Fruit fly (Drosophila melanogaster) S2 (cell line): ENCODE measurements around the gene Pitslre.
A peak's percentile ranks its signal among the peaks of the same experiment; 100 is the strongest.

ENCODE experiments used
- CG8478 ChIP-seq: fragments of >200 bp; optimal IDR thresholded peaks from 2 replicates; lab custom pipeline; 2018
- CTCF ChIP-seq, 2 experiments: fragments of >200 bp; optimal IDR thresholded peaks; 2 replicates each; lab custom pipeline; 2018

The Pitslre gene

DNA sequence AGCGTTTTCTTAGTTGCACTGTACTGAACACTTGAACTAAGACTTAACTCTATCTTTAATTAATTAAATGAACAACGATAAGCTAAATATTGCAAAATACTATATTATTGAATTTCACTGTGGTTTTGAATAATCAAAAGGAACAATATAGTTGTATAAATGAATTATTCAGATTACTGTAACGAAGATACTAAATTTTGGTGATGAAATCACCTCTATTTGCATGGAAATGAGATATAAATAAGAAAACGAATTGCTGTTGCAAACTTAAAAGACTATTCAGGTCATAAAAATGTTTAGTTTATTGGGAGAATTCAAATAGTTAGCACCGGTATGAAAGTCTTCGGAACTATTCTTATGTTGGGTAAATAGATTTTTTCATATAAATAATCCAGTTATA is 12.7 kb upstream of the Pitslre start, which contains the start of gene CG43251:
Gene CG43251, plus strand, starts transcription at position 301 of the 400 bp plus-strand sequence.
- TF ChIP-seq CG8478 (lab: Kevin White, UChicago) (no peak), CTCF (optimal IDR thresholded peaks at IDR 0.05; lab: Kevin White, UChicago) (no peak)

DNA sequence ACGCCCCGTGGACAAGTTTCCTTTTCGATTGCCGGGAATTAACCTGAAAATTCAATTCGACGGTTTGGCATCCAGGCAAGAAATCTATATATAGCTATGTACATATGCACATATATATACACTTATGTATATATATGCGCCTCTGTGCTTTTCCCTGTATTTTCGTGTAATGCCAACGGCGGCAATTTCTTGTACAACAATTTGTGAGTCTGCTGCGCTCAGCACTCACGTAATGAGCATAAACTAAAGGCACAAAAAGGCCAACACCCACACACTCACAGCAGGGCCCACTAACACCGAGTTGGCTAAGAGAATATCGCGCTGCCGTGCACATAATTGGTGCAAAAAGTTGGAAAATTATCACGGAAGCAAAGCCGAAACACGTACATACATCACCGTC is 9.8 kb upstream of the Pitslre start:
- no peak for TF ChIP-seq CG8478 (lab: Kevin White, UChicago)
- TF ChIP-seq CTCF (optimal IDR thresholded peaks at IDR 0.05; lab: Kevin White, UChicago) = no peak

DNA sequence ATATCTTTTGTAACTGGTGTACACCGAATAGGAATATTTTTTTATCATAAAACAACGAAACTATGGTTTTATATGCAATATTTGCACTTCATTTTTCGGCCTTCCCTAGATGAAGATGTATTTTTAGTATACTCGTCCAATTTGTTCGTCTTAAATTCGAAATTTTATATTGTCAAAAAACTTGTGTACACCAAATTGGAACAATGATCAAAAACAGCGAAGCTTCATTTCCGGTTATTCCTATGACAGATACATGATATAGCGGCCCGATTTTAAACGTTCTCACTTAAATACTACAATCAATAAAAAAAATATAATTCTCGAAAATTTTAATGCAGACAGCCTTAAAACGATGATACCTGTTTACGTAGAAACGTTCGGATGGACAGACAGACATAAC is 4.1 kb upstream of the Pitslre start:
- no peak for TF ChIP-seq CG8478 (lab: Kevin White, UChicago)

DNA sequence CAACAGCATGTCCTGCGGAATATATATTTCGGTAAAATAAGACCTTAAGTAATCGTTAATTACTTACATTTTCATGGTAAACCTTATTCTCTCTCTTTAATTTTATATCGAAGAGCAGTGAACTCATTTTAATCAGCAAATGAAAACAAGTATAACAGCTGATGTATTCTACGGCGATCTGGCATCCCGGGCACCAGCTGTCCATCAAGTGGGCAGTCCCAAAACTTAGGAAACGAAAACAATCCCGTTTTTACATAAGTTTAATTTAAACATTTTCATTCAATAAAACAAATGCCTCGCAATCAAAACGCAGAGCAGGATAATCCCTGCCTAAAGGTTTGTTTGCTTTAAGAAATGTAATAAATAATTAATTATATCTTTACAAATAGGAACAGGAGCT is 2.0 kb upstream of the Pitslre start, which contains the start of the genes CG4074 and CG4186:
Gene CG4074, minus strand, starts transcription at position 151 of the 400 bp plus-strand sequence.
Gene CG4186, plus strand, starts transcription at position 237 of the 400 bp plus-strand sequence.
- no peak for TF ChIP-seq CG8478 (lab: Kevin White, UChicago)
- peak in 1 of 2 experiments; percentile 9 for TF ChIP-seq CTCF (optimal IDR thresholded peaks at IDR 0.05; lab: Kevin White, UChicago)

DNA sequence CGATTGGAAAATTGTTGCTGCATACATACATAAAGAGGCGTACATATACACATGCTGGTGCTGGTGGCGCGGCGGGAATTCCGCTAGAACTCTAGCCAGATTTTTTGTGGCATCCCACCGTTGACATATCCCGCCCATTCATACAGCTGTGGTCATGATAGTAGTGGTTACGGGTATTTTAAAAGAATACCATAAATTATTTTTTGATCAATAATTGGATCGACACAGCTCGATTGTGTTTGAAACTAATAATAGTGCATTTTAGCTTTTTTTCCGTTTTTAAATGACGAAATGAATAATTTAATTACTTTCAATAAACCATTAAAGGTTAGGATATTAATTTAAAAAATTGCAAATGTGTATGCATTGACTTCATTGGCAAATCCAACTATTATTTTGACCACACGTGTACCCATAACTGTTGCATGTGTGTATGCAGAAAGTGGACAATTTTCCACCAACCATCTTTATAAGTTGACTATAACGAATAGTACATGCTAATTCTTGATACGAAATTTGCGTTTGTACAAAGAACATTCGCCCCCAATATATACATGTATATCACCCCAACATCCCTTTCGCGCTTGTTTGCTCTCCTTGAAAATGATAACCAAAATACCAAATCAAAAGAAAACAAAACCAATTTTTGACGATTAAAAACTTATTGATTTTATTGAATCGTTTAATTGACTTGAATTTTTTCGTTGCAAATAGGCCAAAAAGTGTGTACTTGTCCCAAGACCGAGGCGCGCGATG is 741 bp downstream of the Pitslre start:
- TF ChIP-seq CTCF (optimal IDR thresholded peaks at IDR 0.05; lab: Kevin White, UChicago) (no peak), CG8478 (lab: Kevin White, UChicago) (no peak)

DNA sequence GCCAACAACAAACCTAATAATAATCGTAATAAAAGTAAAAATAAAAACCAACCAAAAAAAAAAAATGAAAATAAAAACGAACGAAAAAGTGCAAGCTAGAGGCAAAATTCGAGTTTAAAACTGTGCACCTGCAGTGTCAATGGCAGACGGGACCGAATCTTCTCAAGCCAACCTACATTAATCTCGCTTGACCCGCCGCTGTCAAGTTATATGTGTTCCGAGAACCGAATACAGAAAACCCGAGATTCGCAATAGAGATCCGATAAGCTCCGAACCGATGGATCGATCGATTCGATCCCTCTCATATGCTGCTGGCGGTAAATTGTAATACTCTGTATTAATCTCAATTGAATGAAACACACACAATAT is 1.3 kb downstream of the Pitslre start:
- TF ChIP-seq CG8478 (lab: Kevin White, UChicago) (no peak), CTCF (optimal IDR thresholded peaks at IDR 0.05; lab: Kevin White, UChicago) (no peak)

DNA sequence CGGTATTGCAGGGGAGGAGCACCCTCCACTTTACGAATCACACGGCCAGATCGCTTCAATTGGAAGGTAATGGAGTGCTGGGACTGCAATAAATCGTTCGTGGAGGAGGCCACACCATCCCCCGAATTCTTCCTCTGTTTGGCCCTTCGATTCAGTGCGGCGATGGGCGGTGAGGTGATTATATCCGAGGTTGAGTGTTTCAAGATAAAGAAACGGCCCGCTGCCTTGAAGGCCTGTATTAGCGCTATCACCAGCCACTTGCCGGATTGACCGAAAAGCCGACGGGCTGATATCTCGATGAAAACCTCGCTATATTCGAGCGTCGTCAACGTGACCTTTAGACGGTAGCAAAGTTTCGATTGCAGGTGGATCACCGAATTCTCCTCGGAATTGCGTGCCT is 6.2 kb downstream of the Pitslre start:
- no peak for TF ChIP-seq CG8478 (lab: Kevin White, UChicago)
- TF ChIP-seq CTCF (optimal IDR thresholded peaks at IDR 0.05; lab: Kevin White, UChicago) = no peak

DNA sequence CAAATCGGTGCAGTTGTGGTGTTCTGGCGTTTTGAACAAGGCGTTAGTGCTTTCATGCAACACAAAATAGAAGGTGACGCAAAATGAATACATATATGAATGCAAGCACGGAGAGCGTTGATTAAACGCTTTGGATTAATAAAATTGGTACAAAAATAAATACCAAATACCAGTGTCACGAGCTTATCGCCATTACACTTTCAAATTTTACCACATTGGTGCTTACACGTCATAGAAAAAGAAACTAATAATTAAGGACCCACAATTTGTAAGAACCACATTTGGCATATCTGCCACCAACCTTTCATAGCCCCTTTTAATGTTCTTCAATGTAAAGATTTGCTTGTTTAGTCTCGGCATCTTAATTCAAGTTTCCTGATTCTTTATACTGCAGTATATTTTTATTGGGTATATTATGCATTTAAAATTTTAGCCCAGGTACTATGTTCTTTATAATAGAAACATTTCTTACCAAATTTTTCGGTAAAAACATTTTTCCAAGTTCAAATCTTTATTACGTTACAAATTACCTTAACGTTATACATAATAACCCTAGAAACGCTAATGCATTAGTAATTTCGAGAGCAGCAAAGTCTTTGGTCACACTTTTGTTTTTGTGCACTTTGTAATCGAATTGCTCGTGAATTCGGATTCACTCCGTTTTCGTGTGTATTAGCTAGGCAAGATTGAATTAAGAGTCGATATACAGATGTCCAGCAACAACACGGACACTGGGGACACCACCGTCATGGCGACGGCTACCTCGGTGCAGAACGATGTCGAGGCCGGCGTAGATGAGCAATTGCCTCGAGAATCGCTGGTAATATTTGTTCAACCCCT is 7.1 kb downstream of the Pitslre start, which contains the start of the genes Pex16 and Pex14:
Gene Pex16, minus strand, starts transcription at position 41 of the 840 bp plus-strand sequence.
Gene Pex14, plus strand, starts transcription at position 576 of the 840 bp plus-strand sequence.
- no peak for TF ChIP-seq CTCF (optimal IDR thresholded peaks at IDR 0.05; lab: Kevin White, UChicago)

DNA sequence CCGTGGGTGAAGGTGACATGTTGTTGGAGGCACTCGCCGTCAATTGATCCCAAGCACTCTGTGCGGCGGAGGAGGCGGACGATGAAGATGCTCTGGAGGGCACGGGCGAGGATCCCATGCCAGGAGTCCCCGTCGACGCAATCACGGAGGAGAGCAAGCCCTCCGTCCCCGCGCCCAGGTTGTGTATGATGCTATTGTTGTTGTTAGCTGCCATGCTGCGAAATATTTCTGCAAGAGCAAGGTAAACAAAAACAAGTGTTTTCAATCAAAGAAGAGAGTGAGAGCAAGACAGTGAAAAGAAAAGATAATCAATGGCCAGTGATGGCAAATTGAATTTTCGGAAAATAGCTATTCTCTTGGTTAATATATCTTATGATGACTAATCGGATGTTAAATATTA is 13.1 kb downstream of the Pitslre start:
- TF ChIP-seq CTCF (optimal IDR thresholded peaks at IDR 0.05; lab: Kevin White, UChicago) (no peak), CG8478 (lab: Kevin White, UChicago) (no peak)

DNA sequence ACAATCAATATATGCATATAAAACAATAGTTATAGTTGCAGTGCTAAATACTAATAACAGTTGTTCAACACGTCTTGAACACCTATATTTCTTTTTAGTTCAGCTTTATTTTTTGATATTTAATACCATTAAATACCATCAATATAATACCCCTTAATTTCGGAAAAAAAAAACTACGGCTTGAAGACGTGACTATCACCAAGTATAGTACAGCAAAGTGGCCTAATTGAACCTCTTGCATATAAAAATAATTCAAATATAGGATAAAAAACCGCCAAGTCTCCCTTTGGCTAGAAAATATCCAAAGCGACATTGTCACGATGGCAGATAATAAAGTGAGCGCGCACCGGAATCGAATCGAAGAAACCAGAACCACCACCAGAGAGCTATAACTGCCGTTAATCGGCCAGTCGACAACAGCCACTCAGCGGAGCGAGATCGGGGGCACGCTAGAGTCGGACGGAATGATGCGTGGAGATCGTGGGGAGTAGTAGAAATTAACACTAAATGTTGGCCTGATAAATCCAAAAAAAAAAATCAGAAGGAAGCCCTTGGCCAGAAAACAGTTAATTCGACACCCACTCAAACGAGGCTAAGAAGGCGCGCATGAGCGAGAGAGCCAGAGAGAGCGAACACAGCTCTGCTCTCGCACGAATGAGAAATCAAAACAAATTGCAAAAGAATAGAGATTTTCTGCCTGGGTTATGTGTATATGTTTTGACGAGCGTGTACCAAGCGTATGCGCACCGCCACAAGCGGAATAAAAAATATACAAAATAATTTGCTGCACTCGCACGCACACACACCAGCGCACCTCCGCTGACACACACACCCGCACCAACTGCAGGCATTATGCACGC is 13.7 kb downstream of the Pitslre start:
- TF ChIP-seq CG8478 (lab: Kevin White, UChicago) = no peak
- no peak for TF ChIP-seq CTCF (optimal IDR thresholded peaks at IDR 0.05; lab: Kevin White, UChicago)

DNA sequence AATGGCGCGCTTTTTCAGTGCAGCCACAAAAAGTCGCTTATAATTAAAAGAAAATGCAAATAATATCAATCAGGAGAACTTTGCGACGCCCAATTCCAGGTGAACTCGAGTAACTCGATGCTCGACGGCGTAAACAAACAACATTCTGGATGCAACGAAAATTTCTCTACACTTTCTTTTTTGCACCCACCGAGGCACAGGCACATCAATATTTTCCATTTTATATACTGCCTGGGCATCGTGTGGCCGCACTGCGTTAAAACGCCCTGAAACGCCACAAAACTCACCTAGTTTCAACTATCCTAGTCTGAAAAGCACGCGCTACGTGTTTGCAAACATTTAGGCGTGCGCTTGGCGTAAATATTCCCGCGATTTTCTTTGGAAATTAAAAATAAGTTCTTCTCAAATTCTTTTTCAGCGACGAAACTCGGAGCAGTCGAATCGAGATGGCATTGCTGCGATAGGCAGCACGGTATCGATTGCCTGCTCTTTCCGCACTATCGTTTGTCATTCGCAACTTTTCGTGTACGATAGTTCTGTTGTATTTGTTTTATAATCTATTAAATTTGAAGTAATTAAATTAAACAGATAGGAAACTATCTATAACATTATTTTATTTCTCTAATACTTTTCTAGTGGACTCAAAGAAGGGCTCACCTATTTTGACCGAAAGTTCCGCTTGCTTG is 14.6 kb downstream of the Pitslre start, which contains the start of gene Pcif1:
Gene Pcif1, minus strand, starts transcription at position 456 of the 686 bp plus-strand sequence.
- peak in 1 of 2 experiments; percentile 33 for TF ChIP-seq CTCF (optimal IDR thresholded peaks at IDR 0.05; lab: Kevin White, UChicago)
- no peak for TF ChIP-seq CG8478 (lab: Kevin White, UChicago)

DNA sequence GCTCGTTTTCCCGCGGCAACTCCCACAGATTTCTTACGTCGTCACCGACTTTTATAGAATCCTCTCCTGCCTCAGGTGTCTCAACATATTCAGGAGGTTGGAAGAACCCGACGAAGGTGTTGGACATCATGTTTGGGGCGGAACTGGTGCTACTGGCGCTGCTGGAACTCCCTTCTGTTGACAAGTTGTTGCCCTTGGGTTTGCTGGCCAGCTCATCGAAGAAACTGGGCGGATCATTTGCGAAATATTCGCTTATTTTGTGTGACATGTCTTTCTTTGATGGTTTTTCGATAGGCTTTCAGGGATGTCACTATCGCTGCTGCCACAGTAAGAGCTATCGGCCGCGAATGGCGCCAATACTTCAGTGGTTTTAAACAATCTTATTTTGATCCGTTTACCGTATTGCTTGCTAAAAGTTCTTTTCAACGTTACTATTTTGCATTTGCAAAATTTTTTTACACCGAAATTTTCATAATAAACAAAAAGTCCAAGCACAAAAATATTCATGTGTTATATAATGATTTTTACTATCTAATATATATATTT is 16.6 kb downstream of the Pitslre start, which contains the start of gene CG11396:
Gene CG11396, minus strand, starts transcription at position 303 of the 546 bp plus-strand sequence.
- TF ChIP-seq CTCF (optimal IDR thresholded peaks at IDR 0.05; lab: Kevin White, UChicago) = no peak
- no peak for TF ChIP-seq CG8478 (lab: Kevin White, UChicago)

DNA sequence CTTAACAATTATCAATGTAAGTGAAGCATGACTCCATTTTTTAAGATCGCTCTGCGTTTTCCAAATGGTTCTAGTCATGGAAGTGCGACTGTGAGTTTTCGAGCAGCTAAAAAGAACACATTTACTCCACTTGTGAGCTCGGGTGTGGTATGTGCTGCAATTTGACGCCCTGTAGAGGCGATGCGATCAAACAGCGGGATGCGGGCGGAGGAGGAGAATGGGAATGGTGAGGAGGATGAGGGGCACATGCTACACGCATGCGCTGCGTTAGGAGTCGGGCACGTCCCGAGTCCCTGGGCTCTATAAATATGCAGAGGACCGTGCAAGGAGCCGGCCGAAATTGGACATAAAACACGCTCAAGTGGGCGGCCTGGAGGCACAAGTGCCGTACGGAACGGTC is 18.0 kb downstream of the Pitslre start:
- no peak for TF ChIP-seq CTCF (optimal IDR thresholded peaks at IDR 0.05; lab: Kevin White, UChicago)
- TF ChIP-seq CG8478 (lab: Kevin White, UChicago) = no peak
